Worm (Caenorhabditis elegans): ENCODE measurements around the gene dyf-19.

The dyf-19 gene

ce11 chrV:19632948-19633347 lies 8.1 kb downstream of the dyf-19 start:
- TF ChIP-seq ztf-23 (GFP tag; IDR thresholded peaks at IDR 0.05) (no peak), T22C8.4 (GFP tag; IDR thresholded peaks at IDR 0.05) (peak; percentile 91)

- no peak for TF ChIP-seq tab-1 (GFP tag; IDR thresholded peaks at IDR 0.05)
- no peak for TF ChIP-seq flt-1 (GFP tag; IDR thresholded peaks at IDR 0.05)
- TF ChIP-seq cog-1 (tag; optimal IDR thresholded peaks at IDR 0.05): no peak
- no peak for TF ChIP-seq ztf-29 (GFP tag; IDR thresholded peaks at IDR 0.05)
- TF ChIP-seq ref-1 (GFP tag; conservative IDR thresholded peaks at IDR 0.05): no peak
- no peak for TF ChIP-seq T22C8.4 (GFP tag; IDR thresholded peaks at IDR 0.05)
- TF ChIP-seq klf-2 (GFP tag; conservative IDR thresholded peaks at IDR 0.05): no peak
Observed at ce11 chrV:19634197-19634596, 9.3 kb downstream of the dyf-19 start.

- TF ChIP-seq T22C8.4 (GFP tag; IDR thresholded peaks at IDR 0.05): peak; percentile 98
Observed at ce11 chrV:19635525-19636193, 10.8 kb downstream of the dyf-19 start.

ce11 chrV:19636194-19636584 lies 11.3 kb downstream of the dyf-19 start:
- TF ChIP-seq ztf-29 (GFP tag; IDR thresholded peaks at IDR 0.05) (no peak), T22C8.4 (GFP tag; IDR thresholded peaks at IDR 0.05) (no peak), ztf-23 (GFP tag; IDR thresholded peaks at IDR 0.05) (no peak), flt-1 (GFP tag; IDR thresholded peaks at IDR 0.05) (no peak), klf-2 (GFP tag; conservative IDR thresholded peaks at IDR 0.05) (no peak), med-1 (GFP tag; optimal IDR thresholded peaks at IDR 0.05; ENCODE audit: insufficient read depth) (no peak)

DNA sequence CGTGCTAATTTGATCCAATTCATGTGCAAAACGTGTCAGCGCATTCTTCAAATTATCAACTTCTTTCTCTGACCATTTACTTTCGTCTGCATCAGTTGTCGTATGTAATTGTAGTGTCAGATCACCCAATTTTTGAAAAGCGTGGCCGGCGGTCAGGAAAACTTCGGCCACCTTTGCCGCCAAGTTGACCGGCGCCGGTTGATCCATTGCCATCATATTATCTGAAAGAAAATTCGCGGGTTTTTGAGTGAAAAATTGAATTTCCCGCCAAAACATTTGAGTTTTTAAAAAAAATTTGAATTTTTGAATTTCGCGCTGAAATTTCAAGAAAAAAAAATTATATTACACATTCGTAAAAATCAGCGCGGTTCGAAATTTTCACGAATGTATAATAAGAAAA lies 13.0 kb downstream of the dyf-19 start:
- TF ChIP-seq klf-2 (GFP tag; conservative IDR thresholded peaks at IDR 0.05): no peak
- no peak for TF ChIP-seq ztf-29 (GFP tag; IDR thresholded peaks at IDR 0.05)
- TF ChIP-seq cog-1 (tag; optimal IDR thresholded peaks at IDR 0.05): no peak
- TF ChIP-seq tab-1 (GFP tag; IDR thresholded peaks at IDR 0.05): no peak
- no peak for TF ChIP-seq med-1 (GFP tag; optimal IDR thresholded peaks at IDR 0.05; ENCODE audit: insufficient read depth)
- no peak for TF ChIP-seq ztf-23 (GFP tag; IDR thresholded peaks at IDR 0.05)
- TF ChIP-seq ref-1 (GFP tag; conservative IDR thresholded peaks at IDR 0.05): no peak
- TF ChIP-seq T22C8.4 (GFP tag; IDR thresholded peaks at IDR 0.05): no peak
- TF ChIP-seq flt-1 (GFP tag; IDR thresholded peaks at IDR 0.05): no peak

DNA sequence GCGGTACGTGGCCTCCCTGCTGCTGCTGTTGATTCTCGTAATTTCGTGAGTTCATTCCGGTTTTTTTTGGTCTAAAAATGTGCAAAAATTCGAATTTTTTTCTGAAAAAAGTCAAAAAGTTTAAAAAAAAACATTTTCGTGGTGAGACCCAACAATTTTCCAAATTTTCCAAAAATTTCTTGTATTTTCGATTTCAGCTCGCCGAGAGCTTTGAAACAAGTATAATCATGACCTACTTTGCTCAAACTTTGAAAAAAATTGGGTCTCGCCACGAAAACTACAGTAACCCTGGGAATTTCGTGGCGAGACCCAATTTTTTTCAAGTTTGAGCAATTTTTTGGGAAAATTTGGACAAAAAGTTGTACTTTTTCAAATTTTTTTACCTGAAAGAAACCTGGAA lies 16.0 kb downstream of the dyf-19 start, which contains the start of gene Y43F8C.6:
Gene Y43F8C.6, minus strand, starts transcription at position 101 of the 400 bp plus-strand sequence.
- TF ChIP-seq ztf-29 (GFP tag; IDR thresholded peaks at IDR 0.05) (no peak), T22C8.4 (GFP tag; IDR thresholded peaks at IDR 0.05) (no peak), ztf-23 (GFP tag; IDR thresholded peaks at IDR 0.05) (no peak), med-1 (GFP tag; optimal IDR thresholded peaks at IDR 0.05; ENCODE audit: insufficient read depth) (no peak), tab-1 (GFP tag; IDR thresholded peaks at IDR 0.05) (no peak), ref-1 (GFP tag; conservative IDR thresholded peaks at IDR 0.05) (no peak), klf-2 (GFP tag; conservative IDR thresholded peaks at IDR 0.05) (no peak), flt-1 (GFP tag; IDR thresholded peaks at IDR 0.05) (no peak), cog-1 (tag; optimal IDR thresholded peaks at IDR 0.05) (no peak)

DNA sequence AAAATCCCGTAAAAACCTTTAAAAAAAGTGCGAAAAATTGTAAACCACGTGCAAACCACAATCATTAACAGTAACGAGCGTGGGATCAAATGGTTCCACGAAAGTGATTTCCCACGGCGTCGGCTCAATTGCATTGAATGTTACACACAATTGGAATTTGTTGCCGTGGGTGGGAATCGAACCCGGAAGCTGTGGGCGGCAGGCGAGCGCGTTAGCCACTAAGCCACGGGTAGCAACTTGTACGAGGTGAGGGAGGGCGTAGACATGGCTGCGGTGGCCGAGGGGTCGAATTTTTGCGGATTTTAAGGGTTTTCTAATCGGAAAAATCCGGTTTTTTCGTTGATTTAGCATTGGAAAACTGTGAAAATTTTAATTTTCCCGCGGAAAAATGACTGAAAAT lies 18.2 kb downstream of the dyf-19 start:
- TF ChIP-seq ref-1 (GFP tag; conservative IDR thresholded peaks at IDR 0.05) (peak; percentile 99), klf-2 (GFP tag; conservative IDR thresholded peaks at IDR 0.05) (peak; percentile 97), ztf-23 (GFP tag; IDR thresholded peaks at IDR 0.05) (peak; percentile 98), med-1 (GFP tag; optimal IDR thresholded peaks at IDR 0.05; ENCODE audit: insufficient read depth) (peak; percentile 94), tab-1 (GFP tag; IDR thresholded peaks at IDR 0.05) (peak; percentile 99), cog-1 (tag; optimal IDR thresholded peaks at IDR 0.05) (peak; percentile 100), flt-1 (GFP tag; IDR thresholded peaks at IDR 0.05) (peak; percentile 99), T22C8.4 (GFP tag; IDR thresholded peaks at IDR 0.05) (peak; percentile 97), ztf-29 (GFP tag; IDR thresholded peaks at IDR 0.05) (peak; percentile 98)

DNA sequence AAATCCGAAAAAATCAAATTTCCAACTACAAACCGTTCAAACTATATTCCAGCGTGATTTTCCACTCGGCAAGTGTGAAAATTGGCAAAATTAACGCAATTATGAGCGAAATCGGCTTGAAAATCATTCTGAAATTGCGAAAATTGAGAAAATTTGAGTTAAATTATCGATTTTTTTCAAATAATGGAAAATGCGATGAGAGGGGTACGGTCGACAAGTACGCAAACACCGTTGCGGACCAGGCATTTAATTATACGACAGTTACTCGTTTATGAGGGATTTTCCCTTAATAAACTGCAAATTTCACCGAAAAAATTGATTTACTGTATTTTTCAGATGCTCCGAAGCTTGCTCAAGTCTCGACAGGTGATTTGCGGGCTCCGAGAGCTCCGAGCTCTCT lies 19.1 kb downstream of the dyf-19 start, which contains the start of the genes Y43F8C.7 and mrps-28:
Gene Y43F8C.7, minus strand, starts transcription at position 128 of the 400 bp plus-strand sequence.
Gene mrps-28, plus strand, starts transcription at position 337 of the 400 bp plus-strand sequence.
- peak; percentile 88 for TF ChIP-seq T22C8.4 (GFP tag; IDR thresholded peaks at IDR 0.05)
- TF ChIP-seq ztf-29 (GFP tag; IDR thresholded peaks at IDR 0.05): no peak
- TF ChIP-seq ztf-23 (GFP tag; IDR thresholded peaks at IDR 0.05): no peak

- TF ChIP-seq T22C8.4 (GFP tag; IDR thresholded peaks at IDR 0.05): no peak
- TF ChIP-seq med-1 (GFP tag; optimal IDR thresholded peaks at IDR 0.05; ENCODE audit: insufficient read depth): no peak
- no peak for TF ChIP-seq tab-1 (GFP tag; IDR thresholded peaks at IDR 0.05)
- TF ChIP-seq ztf-29 (GFP tag; IDR thresholded peaks at IDR 0.05): no peak
- no peak for TF ChIP-seq ztf-23 (GFP tag; IDR thresholded peaks at IDR 0.05)
- TF ChIP-seq klf-2 (GFP tag; conservative IDR thresholded peaks at IDR 0.05): no peak
- no peak for TF ChIP-seq flt-1 (GFP tag; IDR thresholded peaks at IDR 0.05)
- no peak for TF ChIP-seq cog-1 (tag; optimal IDR thresholded peaks at IDR 0.05)
- no peak for TF ChIP-seq ref-1 (GFP tag; conservative IDR thresholded peaks at IDR 0.05)
Observed at ce11 chrV:19645572-19646155, 20.8 kb downstream of the dyf-19 start, which contains the start of gene Y43F8C.9. Gene Y43F8C.9 (plus strand): TSS chrV:19646105.

ce11 chrV:19655151-19655550 lies 30.3 kb downstream of the dyf-19 start, which contains the start of gene dmd-3:
Gene dmd-3 (minus strand): TSS chrV:19655251.
- no peak for TF ChIP-seq T22C8.4 (GFP tag; IDR thresholded peaks at IDR 0.05)
- TF ChIP-seq ztf-23 (GFP tag; IDR thresholded peaks at IDR 0.05): no peak
- TF ChIP-seq tab-1 (GFP tag; IDR thresholded peaks at IDR 0.05): no peak

Measured in whole organism, midembryonic.